Worm (Caenorhabditis elegans) whole organism, L2 larva: ENCODE data around the gene dyf-19.

Experiments
- C34F6.9 ChIP-seq: fragments of 150-350 bp; optimal IDR thresholded peaks from 2 replicates; lab custom pipeline; 2014; ENCODE audit warnings: missing biosample characterization, missing genetic modification characterization
- F13H6.1 ChIP-seq: sonication (generic microtip); optimal IDR thresholded peaks from 2 replicates; lab custom pipeline; 2016; ENCODE audit warnings: missing genetic modification characterization, missing compliant biosample characterization
- R02D3.7 ChIP-seq: fragments of 150-350 bp; optimal IDR thresholded peaks from 2 replicates; lab custom pipeline; 2014; ENCODE audit warnings: missing biosample characterization, missing genetic modification characterization
- Y55F3AM.14 ChIP-seq: fragments of 200-800 bp; sonication (Bioruptor generic); optimal IDR thresholded peaks from 2 replicates; lab custom pipeline; 2018; ENCODE audit warnings: mild to moderate bottlenecking, missing genetic modification characterization, missing compliant biosample characterization
- ZK546.5 ChIP-seq: sonication (generic microtip); optimal IDR thresholded peaks from 2 replicates; lab custom pipeline; 2017; ENCODE audit warnings: missing biosample characterization, missing genetic modification characterization
- alr-1 ChIP-seq: fragments of 150-350 bp; optimal IDR thresholded peaks from 2 replicates; lab custom pipeline; 2014; ENCODE audit warnings: missing biosample characterization, missing genetic modification characterization
- aly-2 ChIP-seq: fragments of 150-350 bp; optimal IDR thresholded peaks from 2 replicates; lab custom pipeline; 2014; ENCODE audit warnings: missing biosample characterization, missing genetic modification characterization
- ama-1 ChIP-seq: fragments of 150-350 bp; optimal IDR thresholded peaks from 2 replicates; lab custom pipeline; 2018; ENCODE audit warnings: inconsistent platforms
- blmp-1 ChIP-seq: sonication (generic microtip); optimal IDR thresholded peaks from 2 replicates; lab custom pipeline; 2017; ENCODE audit warnings: missing genetic modification characterization, mild to moderate bottlenecking, missing compliant biosample characterization, antibody characterized with exemption, moderate library complexity; ENCODE audit not compliant: insufficient read depth
- ceh-16 ChIP-seq: fragments of 150-350 bp; optimal IDR thresholded peaks from 2 replicates; lab custom pipeline; 2014; ENCODE audit warnings: missing biosample characterization, missing genetic modification characterization
- ceh-82 ChIP-seq: fragments of 150-350 bp; optimal IDR thresholded peaks from 2 replicates; lab custom pipeline; 2014; ENCODE audit warnings: missing biosample characterization, missing genetic modification characterization
- crh-2 ChIP-seq: sonication (generic microtip); optimal IDR thresholded peaks from 2 replicates; lab custom pipeline; 2017; ENCODE audit warnings: missing biosample characterization, missing genetic modification characterization
- dmd-4 ChIP-seq: sonication (generic microtip); optimal IDR thresholded peaks from 2 replicates; lab custom pipeline; 2017; ENCODE audit warnings: missing biosample characterization, missing genetic modification characterization
- egl-27 ChIP-seq: sonication (generic microtip); optimal IDR thresholded peaks from 3 replicates; lab custom pipeline; 2017; ENCODE audit warnings: missing biosample characterization, missing genetic modification reagents, missing genetic modification characterization
- elt-3 ChIP-seq: sonication (generic microtip); optimal IDR thresholded peaks from 2 replicates; lab custom pipeline; 2017; ENCODE audit warnings: missing biosample characterization, missing genetic modification characterization
- fos-1 ChIP-seq: fragments of 150-350 bp; optimal IDR thresholded peaks from 2 replicates; lab custom pipeline; 2014; ENCODE audit warnings: missing biosample characterization, missing genetic modification characterization
- gmeb-1 ChIP-seq: fragments of 150-350 bp; optimal IDR thresholded peaks from 2 replicates; lab custom pipeline; 2014; ENCODE audit warnings: missing biosample characterization, missing genetic modification characterization
- lin-11 ChIP-seq: fragments of 150-350 bp; sonication (generic microtip); optimal IDR thresholded peaks from 2 replicates; lab custom pipeline; 2014; ENCODE audit warnings: missing biosample characterization, missing genetic modification characterization, inconsistent platforms, mixed read lengths
- lin-13 ChIP-seq: fragments of 150-350 bp; optimal IDR thresholded peaks from 2 replicates; lab custom pipeline; 2014; ENCODE audit warnings: missing biosample characterization, missing genetic modification reagents, missing genetic modification characterization
- lin-39 ChIP-seq: fragments of 150-350 bp; optimal IDR thresholded peaks from 2 replicates; lab custom pipeline; 2014; ENCODE audit warnings: missing biosample characterization, missing genetic modification reagents, missing genetic modification characterization
- lsy-2 ChIP-seq, 2 experiments: fragments of 150-350 bp in 1 of 2; sonication (generic microtip) in 1 of 2; optimal IDR thresholded peaks; 2 replicates each; lab custom pipeline; 2014 to 2017; ENCODE audit warnings: missing biosample characterization in 2 of 2, missing genetic modification characterization in 2 of 2
- mab-5 ChIP-seq: fragments of 150-350 bp; optimal IDR thresholded peaks from 2 replicates; lab custom pipeline; 2014; ENCODE audit warnings: missing biosample characterization, missing genetic modification characterization
- mdl-1 ChIP-seq, 2 experiments: fragments of 150-350 bp in 1 of 2; sonication (generic microtip) in 1 of 2; optimal IDR thresholded peaks; 2 replicates each; lab custom pipeline; 2017; ENCODE audit warnings: missing biosample characterization in 2 of 2, missing genetic modification characterization in 2 of 2
- nhr-10 ChIP-seq: sonication (generic microtip); optimal IDR thresholded peaks from 2 replicates; lab custom pipeline; 2017; ENCODE audit warnings: missing biosample characterization, missing genetic modification characterization
- nhr-11 ChIP-seq: fragments of 150-350 bp; optimal IDR thresholded peaks from 2 replicates; lab custom pipeline; 2014; ENCODE audit warnings: missing biosample characterization, missing genetic modification characterization
- nhr-12 ChIP-seq: fragments of 150-350 bp; optimal IDR thresholded peaks from 2 replicates; lab custom pipeline; 2014; ENCODE audit warnings: missing biosample characterization, missing genetic modification characterization
- nhr-129 ChIP-seq: fragments of 150-350 bp; optimal IDR thresholded peaks from 2 replicates; lab custom pipeline; 2014; ENCODE audit warnings: missing biosample characterization, missing genetic modification characterization
- nhr-21 ChIP-seq: fragments of 150-350 bp; optimal IDR thresholded peaks from 2 replicates; lab custom pipeline; 2014; ENCODE audit warnings: missing biosample characterization, missing genetic modification characterization
- nhr-23 ChIP-seq: fragments of 150-350 bp; optimal IDR thresholded peaks from 2 replicates; lab custom pipeline; 2014; ENCODE audit warnings: missing biosample characterization, missing genetic modification reagents, missing genetic modification characterization
- nhr-237 ChIP-seq: fragments of 150-350 bp; optimal IDR thresholded peaks from 2 replicates; lab custom pipeline; 2014; ENCODE audit warnings: missing biosample characterization, missing genetic modification characterization
- nhr-25 ChIP-seq: fragments of 150-350 bp; sonication (generic microtip); optimal IDR thresholded peaks from 3 replicates; lab custom pipeline; 2014; ENCODE audit warnings: missing biosample characterization, missing genetic modification characterization
- nhr-6 ChIP-seq: fragments of 150-350 bp; optimal IDR thresholded peaks from 2 replicates; lab custom pipeline; 2014; ENCODE audit warnings: missing biosample characterization, missing genetic modification characterization
- peb-1 ChIP-seq: fragments of 150-350 bp; optimal IDR thresholded peaks from 2 replicates; lab custom pipeline; 2014; ENCODE audit warnings: missing biosample characterization, missing genetic modification characterization
- sem-4 ChIP-seq: fragments of 150-350 bp; optimal IDR thresholded peaks from 2 replicates; lab custom pipeline; 2014; ENCODE audit warnings: missing biosample characterization, missing genetic modification reagents, missing genetic modification characterization
- skn-1 ChIP-seq: sonication (generic microtip); optimal IDR thresholded peaks from 2 replicates; lab custom pipeline; 2017; ENCODE audit warnings: missing biosample characterization, missing genetic modification characterization
- sma-3 ChIP-seq: sonication (generic microtip); optimal IDR thresholded peaks from 2 replicates; lab custom pipeline; 2016; ENCODE audit warnings: missing genetic modification reagents, missing genetic modification characterization, missing compliant biosample characterization
- sma-9 ChIP-seq, 2 experiments: fragments of 150-350 bp in 1 of 2; sonication (generic microtip) in 1 of 2; optimal IDR thresholded peaks; 2 replicates each; lab custom pipeline; 2014 to 2016; ENCODE audit warnings: missing genetic modification characterization in 2 of 2, mild to moderate bottlenecking in 1 of 2, missing biosample characterization in 1 of 2, missing compliant biosample characterization in 1 of 2, missing genetic modification reagents in 1 of 2, moderate library complexity in 1 of 2
- snpc-4 ChIP-seq: fragments of 150-350 bp; optimal IDR thresholded peaks from 2 replicates; lab custom pipeline; 2014; ENCODE audit warnings: missing biosample characterization, missing genetic modification characterization
- unc-39 ChIP-seq: fragments of 150-350 bp; optimal IDR thresholded peaks from 2 replicates; lab custom pipeline; 2014; ENCODE audit warnings: missing biosample characterization, missing genetic modification characterization
- unc-55 ChIP-seq: fragments of 150-350 bp; sonication (generic microtip); optimal IDR thresholded peaks from 3 replicates; lab custom pipeline; 2014; ENCODE audit warnings: missing biosample characterization, missing genetic modification reagents, missing genetic modification characterization
- unc-62 ChIP-seq: fragments of 150-350 bp; optimal IDR thresholded peaks from 2 replicates; lab custom pipeline; 2014; ENCODE audit warnings: missing biosample characterization, missing genetic modification reagents, missing genetic modification characterization
- zag-1 ChIP-seq: fragments of 150-350 bp; optimal IDR thresholded peaks from 2 replicates; lab custom pipeline; 2014; ENCODE audit warnings: missing biosample characterization, missing genetic modification characterization
- ztf-1 ChIP-seq: fragments of 200-800 bp; sonication (Bioruptor generic); conservative IDR thresholded peaks from 2 replicates; pipeline ENCODE4 v1.3.6; 2022; ENCODE audit warnings: missing genetic modification characterization, missing compliant biosample characterization
- ztf-11 ChIP-seq: sonication (generic microtip); optimal IDR thresholded peaks from 2 replicates; lab custom pipeline; 2017; ENCODE audit warnings: missing biosample characterization, missing genetic modification characterization
- ztf-4 ChIP-seq: fragments of 150-350 bp; optimal IDR thresholded peaks from 2 replicates; lab custom pipeline; 2014; ENCODE audit warnings: missing biosample characterization, missing genetic modification characterization

Gene dyf-19

ce11 chrV:19637890-19638289 lies 13.0 kb downstream of the dyf-19 start:
- TF ChIP-seq nhr-237 (tag; lab: Kevin White, UChicago) (no peak), unc-39 (no peak), unc-55 (GFP tag; lab: Kevin White, UChicago) (no peak), zag-1 (tag; lab: Kevin White, UChicago) (no peak), lin-39 (tag; lab: Kevin White, UChicago) (no peak), ama-1 (lab: Kevin White, UChicago) (no peak), lsy-2 (tag; optimal IDR thresholded peaks at IDR 0.05; lab: Kevin White, UChicago) (no peak), unc-62 (GFP tag; lab: Kevin White, UChicago) (no peak), sem-4 (tag; lab: Kevin White, UChicago) (no peak), Y55F3AM.14 (no peak), ztf-1 (no peak), nhr-12 (tag; lab: Kevin White, UChicago) (no peak), sma-3 (GFP tag; lab: Kevin White, UChicago) (no peak), nhr-23 (tag; lab: Kevin White, UChicago) (no peak), skn-1 (tag; lab: Kevin White, UChicago) (no peak), ceh-16 (tag; lab: Kevin White, UChicago) (no peak), alr-1 (no peak), aly-2 (tag; lab: Kevin White, UChicago) (no peak), F13H6.1 (no peak)

DNA sequence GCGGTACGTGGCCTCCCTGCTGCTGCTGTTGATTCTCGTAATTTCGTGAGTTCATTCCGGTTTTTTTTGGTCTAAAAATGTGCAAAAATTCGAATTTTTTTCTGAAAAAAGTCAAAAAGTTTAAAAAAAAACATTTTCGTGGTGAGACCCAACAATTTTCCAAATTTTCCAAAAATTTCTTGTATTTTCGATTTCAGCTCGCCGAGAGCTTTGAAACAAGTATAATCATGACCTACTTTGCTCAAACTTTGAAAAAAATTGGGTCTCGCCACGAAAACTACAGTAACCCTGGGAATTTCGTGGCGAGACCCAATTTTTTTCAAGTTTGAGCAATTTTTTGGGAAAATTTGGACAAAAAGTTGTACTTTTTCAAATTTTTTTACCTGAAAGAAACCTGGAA lies 16.0 kb downstream of the dyf-19 start, which contains the start of gene Y43F8C.6:
Y43F8C.6 (minus strand) TSS at position 101 of the 400 bp plus-strand sequence.
- TF ChIP-seq sem-4 (tag; lab: Kevin White, UChicago) (no peak), snpc-4 (tag; lab: Kevin White, UChicago) (no peak), Y55F3AM.14 (no peak), lsy-2 (tag; optimal IDR thresholded peaks at IDR 0.05; lab: Kevin White, UChicago) (no peak), nhr-129 (tag; lab: Kevin White, UChicago) (no peak), nhr-237 (tag; lab: Kevin White, UChicago) (no peak), unc-62 (GFP tag; lab: Kevin White, UChicago) (no peak), nhr-21 (no peak), nhr-23 (tag; lab: Kevin White, UChicago) (no peak), crh-2 (no peak), ztf-1 (no peak), egl-27 (tag; lab: Kevin White, UChicago) (no peak), lin-39 (tag; lab: Kevin White, UChicago) (no peak), ceh-82 (tag; lab: Kevin White, UChicago) (no peak), ama-1 (lab: Kevin White, UChicago) (no peak), F13H6.1 (no peak), ztf-11 (no peak), lin-13 (GFP tag; lab: Kevin White, UChicago) (no peak), peb-1 (tag; lab: Kevin White, UChicago) (no peak)

- TF ChIP-seq ZK546.5 (tag; lab: Kevin White, UChicago) (no peak), lin-13 (GFP tag; lab: Kevin White, UChicago) (peak; percentile 84), ama-1 (lab: Kevin White, UChicago) (no peak), crh-2 (peak; percentile 77), nhr-21 (peak; percentile 82), zag-1 (tag; lab: Kevin White, UChicago) (peak; percentile 42), alr-1 (no peak), ceh-16 (tag; lab: Kevin White, UChicago) (peak; percentile 14), ztf-4 (peak; percentile 10), unc-39 (no peak), F13H6.1 (peak; percentile 82), ceh-82 (tag; lab: Kevin White, UChicago) (no peak), unc-55 (GFP tag; lab: Kevin White, UChicago) (peak; percentile 82), ztf-11 (no peak), blmp-1 (no peak), nhr-25 (peak; percentile 17), lin-39 (tag; lab: Kevin White, UChicago) (no peak), C34F6.9 (tag; lab: Kevin White, UChicago) (peak; percentile 65), egl-27 (tag; lab: Kevin White, UChicago) (peak; percentile 57), sem-4 (tag; lab: Kevin White, UChicago) (peak; percentile 11), nhr-6 (tag; lab: Kevin White, UChicago) (peak; percentile 15), dmd-4 (tag; lab: Kevin White, UChicago) (no peak), nhr-11 (peak; percentile 59), snpc-4 (tag; lab: Kevin White, UChicago) (peak; percentile 27), lin-11 (tag; lab: Kevin White, UChicago) (peak; percentile 64), mdl-1 (tag; optimal IDR thresholded peaks at IDR 0.05; lab: Kevin White, UChicago) (peak in 1 of 2 experiments; percentile 53), ztf-1 (no peak), mab-5 (peak; percentile 45), nhr-129 (tag; lab: Kevin White, UChicago) (peak; percentile 58), R02D3.7 (tag; lab: Kevin White, UChicago) (no peak), sma-3 (GFP tag; lab: Kevin White, UChicago) (peak; percentile 84), sma-9 (GFP tag; optimal IDR thresholded peaks at IDR 0.05; lab: Kevin White, UChicago) (no peak), sma-9 (tag; optimal IDR thresholded peaks at IDR 0.05; lab: Kevin White, UChicago) (no peak), nhr-23 (tag; lab: Kevin White, UChicago) (no peak), lsy-2 (tag; optimal IDR thresholded peaks at IDR 0.05; lab: Kevin White, UChicago) (peak; percentile 84 to 86), peb-1 (tag; lab: Kevin White, UChicago) (no peak), Y55F3AM.14 (peak; percentile 85), fos-1 (tag; lab: Kevin White, UChicago) (peak; percentile 79), nhr-10 (peak; percentile 37), elt-3 (no peak), gmeb-1 (tag; lab: Kevin White, UChicago) (peak; percentile 66)
These were observed 18.2 kb downstream of the dyf-19 start for ce11 chrV:19643015-19643414.
